Worm (Caenorhabditis elegans): ENCODE measurements around the gene syx-5.

The syx-5 gene

ce11 chrV:11789474-11789873 is 24.8 kb downstream of the syx-5 start, which contains the start of gene D2023.1:
TSS of gene D2023.1 (plus strand) at chrV:11789550.
- TF ChIP-seq unc-62 (GFP tag; optimal IDR thresholded peaks at IDR 0.05 in 1 of 2) (peak in 1 of 2 experiments; percentile 97), unc-62 (tag; optimal IDR thresholded peaks at IDR 0.05) (no peak), aha-1 (tag) (peak; percentile 11), ceh-62 (tag; optimal IDR thresholded peaks at IDR 0.05) (no peak)

ce11 chrV:11794172-11794571 is 29.5 kb downstream of the syx-5 start:
- no peak for TF ChIP-seq hlh-30 (tag; optimal IDR thresholded peaks at IDR 0.05; ENCODE audit: insufficient read depth)
- TF ChIP-seq lir-3 (tag; optimal IDR thresholded peaks at IDR 0.05): no peak
- no peak for TF ChIP-seq ZK546.5 (tag; optimal IDR thresholded peaks at IDR 0.05)
- TF ChIP-seq F44E2.7 (GFP tag; IDR thresholded peaks at IDR 0.05): no peak
- no peak for TF ChIP-seq daf-16 (GFP tag; optimal IDR thresholded peaks at IDR 0.05)
- no peak for TF ChIP-seq daf-16 (tag; optimal IDR thresholded peaks at IDR 0.05)
- TF ChIP-seq aha-1 (tag): peak; percentile 25
- TF ChIP-seq ceh-20 (GFP tag; IDR thresholded peaks at IDR 0.05): no peak
- peak in 1 of 2 experiments; percentile 76 for TF ChIP-seq unc-62 (GFP tag; optimal IDR thresholded peaks at IDR 0.05 in 1 of 2)
- TF ChIP-seq unc-62 (tag; optimal IDR thresholded peaks at IDR 0.05): no peak
- TF ChIP-seq gei-8 (GFP tag; optimal IDR thresholded peaks at IDR 0.05): no peak
- no peak for TF ChIP-seq set-16 (GFP tag; IDR thresholded peaks at IDR 0.05)
- peak; percentile 80 for TF ChIP-seq nhr-48 (tag; optimal IDR thresholded peaks at IDR 0.05)
- no peak for TF ChIP-seq nhr-102 (tag; optimal IDR thresholded peaks at IDR 0.05)
- TF ChIP-seq hlh-11 (tag; optimal IDR thresholded peaks at IDR 0.05): peak; percentile 16
- TF ChIP-seq jun-1 (tag; optimal IDR thresholded peaks at IDR 0.05): no peak
- no peak for TF ChIP-seq lin-13 (GFP tag; optimal IDR thresholded peaks at IDR 0.05)
- TF ChIP-seq nhr-111 (GFP tag; optimal IDR thresholded peaks at IDR 0.05): no peak
- TF ChIP-seq zag-1 (tag; optimal IDR thresholded peaks at IDR 0.05): no peak
- TF ChIP-seq saeg-2 (GFP tag; IDR thresholded peaks at IDR 0.05): no peak
- TF ChIP-seq tra-1 (GFP tag; IDR thresholded peaks at IDR 0.05): no peak
- TF ChIP-seq zfp-2 (tag; optimal IDR thresholded peaks at IDR 0.05): no peak
- TF ChIP-seq nhr-25 (tag; optimal IDR thresholded peaks at IDR 0.05; ENCODE audit: borderline replicate concordance, insufficient read depth): no peak
- no peak for TF ChIP-seq rbr-2 (tag; optimal IDR thresholded peaks at IDR 0.05)
- no peak for TF ChIP-seq skn-1 (tag; optimal IDR thresholded peaks at IDR 0.05)
- no peak for TF ChIP-seq F10B5.3 (tag; optimal IDR thresholded peaks at IDR 0.05)
- TF ChIP-seq madf-9 (GFP tag; conservative IDR thresholded peaks at IDR 0.05): no peak
- TF ChIP-seq ztf-11 (tag; optimal IDR thresholded peaks at IDR 0.05): no peak
- no peak for TF ChIP-seq T26A8.4 (GFP tag; IDR thresholded peaks at IDR 0.05)
- no peak for TF ChIP-seq nhr-237 (tag; optimal IDR thresholded peaks at IDR 0.05)
- TF ChIP-seq mdl-1 (tag; optimal IDR thresholded peaks at IDR 0.05): peak; percentile 18 to 42

- TF ChIP-seq pqm-1 (tag; optimal IDR thresholded peaks at IDR 0.05) (no peak), hlh-11 (tag; optimal IDR thresholded peaks at IDR 0.05) (peak; percentile 7), hlh-30 (tag; optimal IDR thresholded peaks at IDR 0.05; ENCODE audit: insufficient read depth) (peak; percentile 36)
Observed at ce11 chrV:11795352-11795751, 30.6 kb downstream of the syx-5 start.

ce11 chrV:11796343-11796742 is 31.6 kb downstream of the syx-5 start:
- no peak for TF ChIP-seq aly-2 (tag; optimal IDR thresholded peaks at IDR 0.05)
- TF ChIP-seq fkh-10 (GFP tag; optimal IDR thresholded peaks at IDR 0.05): no peak
- no peak for TF ChIP-seq lin-38 (GFP tag; IDR thresholded peaks at IDR 0.05)
- TF ChIP-seq mes-2 (tag; optimal IDR thresholded peaks at IDR 0.05; ENCODE audit: poor library complexity, severe bottlenecking): no peak
- TF ChIP-seq dmd-9 (GFP tag; IDR thresholded peaks at IDR 0.05): no peak
- peak; percentile 11 for TF ChIP-seq nhr-28 (tag; optimal IDR thresholded peaks at IDR 0.05)
- TF ChIP-seq ceh-32 (tag; optimal IDR thresholded peaks at IDR 0.05; ENCODE audit: poor library complexity): no peak
- TF ChIP-seq nhr-6 (tag; optimal IDR thresholded peaks at IDR 0.05): no peak
- peak in 1 of 2 experiments; percentile 98 for TF ChIP-seq unc-62 (GFP tag; optimal IDR thresholded peaks at IDR 0.05 in 1 of 2)
- TF ChIP-seq unc-62 (tag; optimal IDR thresholded peaks at IDR 0.05): no peak
- no peak for TF ChIP-seq Y48G9A.11 (GFP tag; IDR thresholded peaks at IDR 0.05)
- no peak for TF ChIP-seq nhr-77 (tag; optimal IDR thresholded peaks at IDR 0.05)
- no peak for TF ChIP-seq nhr-237 (tag; optimal IDR thresholded peaks at IDR 0.05)
- no peak for TF ChIP-seq zip-2 (tag; optimal IDR thresholded peaks at IDR 0.05)
- TF ChIP-seq ceh-44 (GFP tag; IDR thresholded peaks at IDR 0.05): no peak
- TF ChIP-seq zfp-3 (GFP tag; conservative IDR thresholded peaks at IDR 0.05): no peak
- peak; percentile 18 for TF ChIP-seq hlh-11 (tag; optimal IDR thresholded peaks at IDR 0.05)
- TF ChIP-seq F49E8.2 (tag; optimal IDR thresholded peaks at IDR 0.05; ENCODE audit: borderline replicate concordance): no peak
- TF ChIP-seq nhr-10 (tag; optimal IDR thresholded peaks at IDR 0.05): no peak
- TF ChIP-seq nhr-25 (tag; optimal IDR thresholded peaks at IDR 0.05; ENCODE audit: borderline replicate concordance, insufficient read depth): no peak
